Worm (Caenorhabditis elegans): ENCODE results near the gene cdh-4.

DNA sequence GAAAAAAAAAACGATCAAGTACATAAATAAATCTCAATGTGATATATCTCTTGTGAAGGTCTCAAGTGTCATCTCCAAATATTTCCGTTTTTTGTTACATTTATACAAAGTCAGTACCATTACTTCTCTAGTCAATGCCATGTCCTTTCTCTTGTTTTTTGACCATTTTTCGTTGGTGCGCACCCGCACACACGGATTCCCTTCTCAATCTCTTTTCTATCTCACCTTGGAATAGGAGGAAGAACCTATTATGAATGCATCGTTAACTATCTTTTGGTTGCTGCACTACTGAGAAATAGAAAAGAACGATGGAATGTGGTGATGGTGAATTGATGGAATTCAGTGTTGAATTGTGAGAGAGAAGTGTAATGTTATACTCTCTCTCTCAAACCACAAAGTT is 2.4 kb upstream of the cdh-4 start:
- TF ChIP-seq mdl-1 (tag; optimal IDR thresholded peaks at IDR 0.05) = no peak
- no peak for TF ChIP-seq snpc-4 (tag; optimal IDR thresholded peaks at IDR 0.05)
- TF ChIP-seq nhr-11 (tag; optimal IDR thresholded peaks at IDR 0.05) = no peak
- no peak for TF ChIP-seq nhr-23 (tag; optimal IDR thresholded peaks at IDR 0.05)
- TF ChIP-seq F13H6.1 (tag; optimal IDR thresholded peaks at IDR 0.05) = no peak
- no peak for TF ChIP-seq peb-1 (tag; optimal IDR thresholded peaks at IDR 0.05)
- no peak for TF ChIP-seq ztf-4 (tag; optimal IDR thresholded peaks at IDR 0.05)
- TF ChIP-seq elt-3 (tag; optimal IDR thresholded peaks at IDR 0.05) = no peak
- TF ChIP-seq unc-39 (tag; optimal IDR thresholded peaks at IDR 0.05) = no peak
- TF ChIP-seq unc-62 (GFP tag; optimal IDR thresholded peaks at IDR 0.05) = no peak
- no peak for TF ChIP-seq egl-27 (tag; optimal IDR thresholded peaks at IDR 0.05)
- TF ChIP-seq nhr-77 (tag; optimal IDR thresholded peaks at IDR 0.05) = no peak
- TF ChIP-seq lin-13 (GFP tag; optimal IDR thresholded peaks at IDR 0.05) = no peak
- TF ChIP-seq nhr-12 (tag; optimal IDR thresholded peaks at IDR 0.05) = no peak
